Worm (Caenorhabditis elegans) whole organism, L3 larva: ENCODE results near the gene R04F11.3.
A peak's percentile ranks its signal among the peaks of the same experiment; 100 is the strongest.

ENCODE experiments used
- R02D3.7 ChIP-seq: fragments of 150-350 bp; optimal IDR thresholded peaks from 2 replicates; lab custom pipeline; 2014; ENCODE audit warnings: missing biosample characterization, missing genetic modification characterization
- ZK546.5 ChIP-seq: sonication (generic microtip); optimal IDR thresholded peaks from 2 replicates; lab custom pipeline; 2017; ENCODE audit warnings: missing biosample characterization, missing genetic modification characterization
- aly-2 ChIP-seq: fragments of 150-350 bp; optimal IDR thresholded peaks from 2 replicates; lab custom pipeline; 2014; ENCODE audit warnings: missing biosample characterization, missing genetic modification characterization
- ama-1 ChIP-seq: fragments of 150-350 bp; optimal IDR thresholded peaks from 2 replicates; lab custom pipeline; 2018
- ceh-28 ChIP-seq: fragments of 150-350 bp; optimal IDR thresholded peaks from 2 replicates; lab custom pipeline; 2014; ENCODE audit warnings: missing biosample characterization, missing genetic modification reagents, missing genetic modification characterization
- ceh-82 ChIP-seq: fragments of 150-350 bp; optimal IDR thresholded peaks from 2 replicates; lab custom pipeline; 2014; ENCODE audit warnings: missing biosample characterization, missing genetic modification characterization
- ceh-9 ChIP-seq: sonication (generic microtip); optimal IDR thresholded peaks from 2 replicates; lab custom pipeline; 2018; ENCODE audit warnings: missing biosample characterization, missing genetic modification characterization
- egl-27 ChIP-seq: sonication (generic microtip); optimal IDR thresholded peaks from 4 replicates; lab custom pipeline; 2017; ENCODE audit warnings: missing biosample characterization, missing genetic modification reagents, missing genetic modification characterization
- egl-5 ChIP-seq: fragments of 150-350 bp; optimal IDR thresholded peaks from 2 replicates; lab custom pipeline; 2017; ENCODE audit warnings: missing biosample characterization, missing genetic modification reagents, missing genetic modification characterization, inconsistent platforms
- elt-1 ChIP-seq: fragments of 150-350 bp; optimal IDR thresholded peaks from 2 replicates; lab custom pipeline; 2014; ENCODE audit warnings: missing biosample characterization, missing genetic modification characterization
- elt-3 ChIP-seq, 3 experiments: fragments of 150-350 bp in 1 of 3; sonication (generic microtip) in 2 of 3; optimal IDR thresholded peaks; 2 replicates in 2 of 3; 4 replicates in 1 of 3; lab custom pipeline; 2014 to 2017; ENCODE audit warnings: missing biosample characterization in 3 of 3, missing genetic modification characterization in 3 of 3
- fkh-2 ChIP-seq: fragments of 150-350 bp; optimal IDR thresholded peaks from 2 replicates; lab custom pipeline; 2014; ENCODE audit warnings: missing biosample characterization, missing genetic modification reagents, missing genetic modification characterization
- hmg-11 ChIP-seq: sonication (generic microtip); optimal IDR thresholded peaks from 2 replicates; lab custom pipeline; 2016; ENCODE audit warnings: missing genetic modification characterization, missing compliant biosample characterization
- lin-15B ChIP-seq: fragments of 150-350 bp; optimal IDR thresholded peaks from 2 replicates; lab custom pipeline; 2014; ENCODE audit warnings: missing biosample characterization, missing genetic modification characterization
- lsy-12 ChIP-seq: sonication (generic microtip); optimal IDR thresholded peaks from 2 replicates; lab custom pipeline; 2016; ENCODE audit warnings: mild to moderate bottlenecking, missing genetic modification characterization, missing compliant biosample characterization
- mdl-1 ChIP-seq: fragments of 150-350 bp; optimal IDR thresholded peaks from 2 replicates; lab custom pipeline; 2014; ENCODE audit warnings: missing biosample characterization, missing genetic modification characterization
- nhr-11 ChIP-seq: fragments of 150-350 bp; optimal IDR thresholded peaks from 2 replicates; lab custom pipeline; 2014; ENCODE audit warnings: missing biosample characterization, missing genetic modification characterization
- nhr-12 ChIP-seq: fragments of 150-350 bp; optimal IDR thresholded peaks from 2 replicates; lab custom pipeline; 2014; ENCODE audit warnings: missing biosample characterization, missing genetic modification characterization
- nhr-23 ChIP-seq: fragments of 150-350 bp; optimal IDR thresholded peaks from 2 replicates; lab custom pipeline; 2014; ENCODE audit warnings: missing biosample characterization, missing genetic modification reagents, missing genetic modification characterization
- nhr-237 ChIP-seq: fragments of 150-350 bp; optimal IDR thresholded peaks from 2 replicates; lab custom pipeline; 2014; ENCODE audit warnings: missing biosample characterization, missing genetic modification characterization
- nhr-25 ChIP-seq: sonication (generic microtip); optimal IDR thresholded peaks from 2 replicates; lab custom pipeline; 2017; ENCODE audit warnings: missing biosample characterization, missing genetic modification characterization
- nhr-28 ChIP-seq: fragments of 150-350 bp; optimal IDR thresholded peaks from 2 replicates; lab custom pipeline; 2014; ENCODE audit warnings: missing biosample characterization, missing genetic modification characterization
- nhr-43 ChIP-seq: sonication (generic microtip); optimal IDR thresholded peaks from 2 replicates; lab custom pipeline; 2016; ENCODE audit warnings: mild to moderate bottlenecking, missing genetic modification characterization, missing compliant biosample characterization; ENCODE audit not compliant: poor library complexity, severe bottlenecking
- nhr-67 ChIP-seq: fragments of 150-350 bp; optimal IDR thresholded peaks from 2 replicates; lab custom pipeline; 2014; ENCODE audit warnings: missing biosample characterization, missing genetic modification characterization
- nhr-76 ChIP-seq: fragments of 150-350 bp; sonication (generic microtip); optimal IDR thresholded peaks from 5 replicates; lab custom pipeline; 2014; ENCODE audit warnings: missing biosample characterization, missing genetic modification characterization
- pha-4 ChIP-seq: fragments of 150-350 bp; optimal IDR thresholded peaks from 2 replicates; lab custom pipeline; 2014; ENCODE audit warnings: missing biosample characterization, missing genetic modification reagents, missing genetic modification characterization
- pqm-1 ChIP-seq: fragments of 150-350 bp; optimal IDR thresholded peaks from 2 replicates; lab custom pipeline; 2017; ENCODE audit warnings: missing biosample characterization, missing genetic modification characterization, inconsistent platforms
- sea-2 ChIP-seq: fragments of 150-350 bp; sonication (generic microtip); optimal IDR thresholded peaks from 4 replicates; lab custom pipeline; 2014; ENCODE audit warnings: missing biosample characterization, missing genetic modification reagents, missing genetic modification characterization
- tbx-2 ChIP-seq: sonication (generic microtip); optimal IDR thresholded peaks from 2 replicates; lab custom pipeline; 2016; ENCODE audit warnings: mild to moderate bottlenecking, missing genetic modification characterization, missing compliant biosample characterization
- unc-62 ChIP-seq: fragments of 150-350 bp; sonication (generic microtip); optimal IDR thresholded peaks from 4 replicates; lab custom pipeline; 2014; ENCODE audit warnings: missing biosample characterization, missing genetic modification reagents, missing genetic modification characterization

The R04F11.3 gene

ce11 chrV:12317080-12317479 lies at the start of gene R04F11.3:
TSS of gene R04F11.3 (minus strand) at chrV:12317180.
- TF ChIP-seq aly-2 (tag; lab: Kevin White, UChicago) (no peak), nhr-237 (no peak), ceh-28 (tag; lab: Kevin White, UChicago) (no peak), lsy-12 (tag; lab: Kevin White, UChicago) (no peak), nhr-67 (tag; lab: Kevin White, UChicago) (no peak), elt-1 (tag; lab: Kevin White, UChicago) (no peak), nhr-76 (tag; lab: Kevin White, UChicago) (no peak), unc-62 (GFP tag; lab: Kevin White, UChicago) (no peak), hmg-11 (tag; lab: Kevin White, UChicago) (no peak)

DNA sequence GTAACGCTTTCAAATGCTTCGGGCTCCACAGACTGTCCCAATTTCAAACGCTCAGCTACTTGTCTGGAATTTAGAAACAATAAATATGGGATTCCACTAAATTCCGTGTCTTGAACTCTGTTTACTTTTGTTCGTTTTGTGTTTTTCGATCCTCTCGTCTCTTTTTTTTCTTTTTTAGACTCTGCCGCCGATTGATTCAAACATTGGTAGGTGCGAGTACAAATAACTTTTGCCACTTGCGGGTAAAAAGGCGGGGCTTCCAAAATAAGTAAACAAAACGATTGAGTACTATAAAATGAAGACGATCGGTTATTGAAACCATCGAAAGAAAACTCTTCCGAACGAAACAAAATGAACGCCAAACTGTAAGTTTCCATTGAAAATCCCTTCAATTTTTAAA lies 48.1 kb upstream of the R04F11.3 start, which contains the start of gene fipr-2:
TSS of gene fipr-2 (plus strand) at position 245 of the 400 bp plus-strand sequence.
- peak; percentile 81 for TF ChIP-seq pha-4 (tag; lab: Kevin White, UChicago)
- no peak for TF ChIP-seq nhr-11 (tag; lab: Kevin White, UChicago)

- TF ChIP-seq tbx-2 (tag; lab: Kevin White, UChicago) (no peak), pha-4 (tag; lab: Kevin White, UChicago) (no peak), egl-27 (no peak)
- TF ChIP-seq, all 47 proteins: peak for 0
Observed at ce11 chrV:12361644-12362043, 44.7 kb upstream of the R04F11.3 start, which contains the start of gene fipr-1. TSS of gene fipr-1 (minus strand) at chrV:12361744.

DNA sequence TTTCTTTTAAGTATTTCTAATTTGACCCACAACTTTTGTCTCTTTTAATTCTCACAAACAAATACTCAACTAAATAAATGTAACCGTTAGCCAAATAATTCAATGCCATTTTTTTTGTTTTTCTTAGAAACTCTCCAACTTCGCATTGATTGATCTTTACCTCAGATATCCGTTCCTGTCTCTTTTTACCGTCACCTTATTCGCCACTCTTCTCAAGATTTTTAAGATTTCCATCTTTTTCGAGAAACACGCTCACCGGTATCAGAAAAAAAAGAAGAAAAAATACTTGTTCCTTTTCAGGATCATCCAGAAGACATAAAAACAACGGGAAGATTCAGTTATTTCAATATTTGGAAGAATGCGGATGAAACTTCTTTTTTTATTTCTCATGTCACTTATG lies 41.4 kb upstream of the R04F11.3 start, which contains the start of gene F23H12.5:
TSS of gene F23H12.5 (plus strand) at position 301 of the 400 bp plus-strand sequence.
- no peak for TF ChIP-seq ZK546.5
- no peak for TF ChIP-seq R02D3.7 (tag; lab: Kevin White, UChicago)
- no peak for TF ChIP-seq tbx-2 (tag; lab: Kevin White, UChicago)
- no peak for TF ChIP-seq lin-15B (tag; lab: Kevin White, UChicago)
- TF ChIP-seq ceh-9 (tag; lab: Kevin White, UChicago) = no peak
- no peak for TF ChIP-seq nhr-28 (tag; lab: Kevin White, UChicago)
- no peak for TF ChIP-seq nhr-11 (tag; lab: Kevin White, UChicago)
- no peak for TF ChIP-seq pha-4 (tag; lab: Kevin White, UChicago)
- no peak for TF ChIP-seq fkh-2 (tag; lab: Kevin White, UChicago)
- TF ChIP-seq lsy-12 (tag; lab: Kevin White, UChicago) = no peak
- TF ChIP-seq pqm-1 = no peak
- no peak for TF ChIP-seq nhr-12 (tag; lab: Kevin White, UChicago)
- TF ChIP-seq nhr-43 (tag; lab: Kevin White, UChicago) = no peak

DNA sequence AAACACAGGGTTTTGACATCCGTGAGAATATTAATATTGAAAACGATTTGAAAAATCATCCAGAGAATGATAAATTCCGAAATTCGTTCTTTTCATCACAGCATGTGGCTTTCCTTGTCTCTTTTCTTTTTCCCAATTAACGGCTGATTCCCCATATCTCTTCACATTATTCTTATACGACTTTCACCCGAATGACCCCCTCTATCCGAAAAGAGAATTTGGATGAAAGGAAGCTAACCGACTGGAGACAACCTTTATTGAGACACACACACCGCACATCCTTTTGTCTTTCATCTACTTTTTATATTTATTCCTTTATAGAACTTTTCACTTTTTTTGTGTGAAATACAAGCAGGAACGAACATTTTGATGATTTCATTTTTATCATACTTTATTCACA lies 40.7 kb upstream of the R04F11.3 start:
- TF ChIP-seq mdl-1 (tag; lab: Kevin White, UChicago) = no peak

- peak; percentile 1 for TF ChIP-seq nhr-28 (tag; lab: Kevin White, UChicago)
- peak; percentile 44 for TF ChIP-seq elt-1 (tag; lab: Kevin White, UChicago)
- TF ChIP-seq elt-3 (tag; optimal IDR thresholded peaks at IDR 0.05; lab: Kevin White, UChicago) = peak in 1 of 3 experiments; percentile 35
- TF ChIP-seq sea-2 (GFP tag; lab: Kevin White, UChicago) = no peak
- TF ChIP-seq aly-2 (tag; lab: Kevin White, UChicago) = peak; percentile 62
- peak; percentile 45 for TF ChIP-seq nhr-23
- no peak for TF ChIP-seq lin-15B (tag; lab: Kevin White, UChicago)
- TF ChIP-seq ceh-82 (tag; lab: Kevin White, UChicago) = no peak
- no peak for TF ChIP-seq egl-5 (tag; lab: Kevin White, UChicago)
- TF ChIP-seq lsy-12 (tag; lab: Kevin White, UChicago) = peak; percentile 34
- peak; percentile 91 for TF ChIP-seq nhr-43 (tag; lab: Kevin White, UChicago)
- peak; percentile 11 for TF ChIP-seq tbx-2 (tag; lab: Kevin White, UChicago)
- TF ChIP-seq ama-1 (lab: Kevin White, UChicago) = peak; percentile 76
- peak; percentile 43 for TF ChIP-seq nhr-25
Observed at ce11 chrV:12354193-12354830, 37.3 kb upstream of the R04F11.3 start.
